Fruit fly (Drosophila melanogaster): ENCODE measurements around the gene CG42813.
A peak's percentile ranks its signal among the peaks of the same experiment; 100 is the strongest.

The CG42813 gene

DNA sequence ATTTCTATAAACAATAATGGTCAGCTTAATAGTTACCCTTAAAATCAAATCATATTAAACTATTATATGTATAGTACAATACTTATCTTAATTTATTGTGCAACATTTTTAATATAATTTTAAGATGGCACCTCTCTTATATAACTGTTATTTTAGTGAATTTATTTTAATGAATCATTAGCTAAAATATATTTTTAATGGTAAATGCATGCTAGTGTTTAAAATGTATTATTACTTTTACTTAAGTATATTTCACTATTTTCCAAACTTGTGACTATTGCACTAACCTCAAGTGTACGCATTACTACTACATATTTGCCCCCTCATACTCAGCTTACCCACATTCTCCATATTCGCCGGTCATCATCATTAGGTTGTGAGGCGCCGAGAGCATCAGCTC, 17.9 kb upstream of the CG42813 start (continued):
- no peak for TF ChIP-seq CG11085 (GFP tag; IDR thresholded peaks at IDR 0.05)
- TF ChIP-seq Bgb (GFP tag; IDR thresholded peaks at IDR 0.05; ENCODE audit: partially characterized antibody): no peak
- no peak for TF ChIP-seq CG16863 (GFP tag; optimal IDR thresholded peaks at IDR 0.05)
- no peak for TF ChIP-seq Neu2 (GFP tag; optimal IDR thresholded peaks at IDR 0.05; ENCODE audit: borderline replicate concordance)
- TF ChIP-seq CG4328 (GFP tag; optimal IDR thresholded peaks at IDR 0.05): peak; percentile 72
- peak; percentile 67 for TF ChIP-seq az2 (GFP tag; optimal IDR thresholded peaks at IDR 0.05)
- TF ChIP-seq Dip2 (GFP tag; IDR thresholded peaks at IDR 0.05): no peak
- no peak for TF ChIP-seq crp (GFP tag; optimal IDR thresholded peaks at IDR 0.05)
- no peak for TF ChIP-seq jumu (GFP tag; optimal IDR thresholded peaks at IDR 0.05)
- TF ChIP-seq dysf (GFP tag; IDR thresholded peaks at IDR 0.05): peak; percentile 73
- no peak for TF ChIP-seq CG11456 (GFP tag; IDR thresholded peaks at IDR 0.05)
- TF ChIP-seq Sry-δ (GFP tag; optimal IDR thresholded peaks at IDR 0.05): no peak
- peak; percentile 50 for TF ChIP-seq CG4820 (GFP tag; optimal IDR thresholded peaks at IDR 0.05)
- no peak for TF ChIP-seq schlank (tag; optimal IDR thresholded peaks at IDR 0.05)
- peak; percentile 65 for TF ChIP-seq CG6254 (GFP tag; optimal IDR thresholded peaks at IDR 0.05)
- no peak for TF ChIP-seq exex (tag; optimal IDR thresholded peaks at IDR 0.05)
- no peak for TF ChIP-seq CG12236 (GFP tag; optimal IDR thresholded peaks at IDR 0.05)
- TF ChIP-seq h (optimal IDR thresholded peaks at IDR 0.05): no peak
- no peak for TF ChIP-seq mld (GFP tag; IDR thresholded peaks at IDR 0.05; ENCODE audit: partially characterized antibody)
- TF ChIP-seq tap (tag; optimal IDR thresholded peaks at IDR 0.05): peak; percentile 91
- TF ChIP-seq CG31441 (GFP tag; IDR thresholded peaks at IDR 0.05): peak; percentile 96
- TF ChIP-seq Kr (GFP tag; optimal IDR thresholded peaks at IDR 0.05): no peak
- no peak for TF ChIP-seq z (GFP tag; IDR thresholded peaks at IDR 0.05)
- TF ChIP-seq insv (GFP tag; optimal IDR thresholded peaks at IDR 0.05): no peak
- no peak for TF ChIP-seq CG9797 (GFP tag; optimal IDR thresholded peaks at IDR 0.05)
- TF ChIP-seq CG12744 (GFP tag; optimal IDR thresholded peaks at IDR 0.05): no peak
- peak; percentile 71 for TF ChIP-seq Nf-YB (GFP tag; optimal IDR thresholded peaks at IDR 0.05)
- TF ChIP-seq lmd (GFP tag; IDR thresholded peaks at IDR 0.05): peak; percentile 69

DNA sequence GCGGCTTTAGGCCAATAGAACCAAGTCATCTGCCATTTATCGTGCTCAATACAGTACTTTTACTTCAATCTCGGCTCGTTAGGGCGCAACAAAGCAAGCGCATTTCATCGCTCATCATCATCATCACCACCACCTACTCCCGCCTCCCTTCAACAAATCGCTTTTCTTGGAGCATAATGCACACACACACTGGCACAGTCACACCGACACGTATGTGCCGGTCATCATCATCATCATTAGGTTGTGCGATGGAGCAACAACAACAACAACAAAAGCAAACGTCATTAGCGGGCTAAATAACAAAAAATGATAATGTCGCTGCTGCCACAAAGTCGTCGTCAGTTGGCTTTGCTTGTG, 17.0 kb upstream of the CG42813 start:
- TF ChIP-seq grau (tag; optimal IDR thresholded peaks at IDR 0.05): peak; percentile 10
- TF ChIP-seq Nf-YB (GFP tag; optimal IDR thresholded peaks at IDR 0.05): peak; percentile 27
- TF ChIP-seq CG3281 (GFP tag; optimal IDR thresholded peaks at IDR 0.05): peak; percentile 5
- TF ChIP-seq Nf-YC (tag; optimal IDR thresholded peaks at IDR 0.05): peak; percentile 50
- TF ChIP-seq B-H1 (GFP tag; IDR thresholded peaks at IDR 0.05): no peak
- peak; percentile 10 for TF ChIP-seq pzg (GFP tag; optimal IDR thresholded peaks at IDR 0.05)
- TF ChIP-seq CG13775 (GFP tag; optimal IDR thresholded peaks at IDR 0.05): no peak
- TF ChIP-seq Blimp-1 (GFP tag; optimal IDR thresholded peaks at IDR 0.05): peak; percentile 8
- no peak for TF ChIP-seq pan (optimal IDR thresholded peaks at IDR 0.05)
- no peak for TF ChIP-seq pan (GFP tag; optimal IDR thresholded peaks at IDR 0.05 in 1 of 2, IDR thresholded peaks at IDR 0.05 in 1 of 2)
- peak; percentile 91 for TF ChIP-seq CG8478 (optimal IDR thresholded peaks at IDR 0.05)
- TF ChIP-seq Sry-δ (GFP tag; optimal IDR thresholded peaks at IDR 0.05): peak; percentile 16
- peak; percentile 26; the same call in 1 of the 2 replicates for TF ChIP-seq CG9215 (GFP tag; IDR thresholded peaks at IDR 0.05)
- TF ChIP-seq CG12071 (GFP tag; optimal IDR thresholded peaks at IDR 0.05): no peak
- TF ChIP-seq CG34224 (GFP tag; IDR thresholded peaks at IDR 0.05; ENCODE audit: partially characterized antibody): 0 out of 3 replicates have a peak, but pooled peaks have one; percentile 33
- TF ChIP-seq Myb (GFP tag; optimal IDR thresholded peaks at IDR 0.05): peak; percentile 47
- no peak for TF ChIP-seq bcd (GFP tag; optimal IDR thresholded peaks at IDR 0.05)
- peak; percentile 33 for TF ChIP-seq CG10543 (GFP tag; optimal IDR thresholded peaks at IDR 0.05)
- TF ChIP-seq CG6765 (GFP tag; optimal IDR thresholded peaks at IDR 0.05): no peak
- 0 out of 2 replicates have a peak, but pooled peaks have one; percentile 4 for TF ChIP-seq ato (GFP tag; IDR thresholded peaks at IDR 0.05; ENCODE audit: partially characterized antibody)
- TF ChIP-seq nmo (GFP tag; optimal IDR thresholded peaks at IDR 0.05): peak; percentile 10
- TF ChIP-seq Elba2 (GFP tag; optimal IDR thresholded peaks at IDR 0.05): peak; percentile 39
- TF ChIP-seq CG32767 (GFP tag; IDR thresholded peaks at IDR 0.05): no peak
- peak; percentile 17 for TF ChIP-seq CrebB (tag; optimal IDR thresholded peaks at IDR 0.05)
- peak; percentile 0 for TF ChIP-seq Sin3A (optimal IDR thresholded peaks at IDR 0.05)
- TF ChIP-seq Dp (GFP tag; optimal IDR thresholded peaks at IDR 0.05): peak; percentile 16
- TF ChIP-seq NC2β (GFP tag; optimal IDR thresholded peaks at IDR 0.05): no peak
